Worm (Caenorhabditis elegans) whole organism, young adult: ENCODE results near the gene Y58A7A.2.
A peak's percentile ranks its signal among the peaks of the same experiment; 100 is the strongest.

Experiments used
- B0019.2 ChIP-seq: fragments of 200-800 bp; sonication (Bioruptor generic); conservative IDR thresholded peaks from 2 replicates; pipeline ENCODE4 v1.3.6; 2022; ENCODE audit warnings: missing genetic modification reagents, missing genetic modification characterization, missing compliant biosample characterization
- B0035.1 ChIP-seq: sonication (generic microtip); optimal IDR thresholded peaks from 2 replicates; lab custom pipeline; 2016; ENCODE audit warnings: missing genetic modification characterization, mild to moderate bottlenecking, missing compliant biosample characterization, missing genotype, missing genetic modification reagents
- B0336.3 ChIP-seq: fragments of 200-800 bp; sonication (Bioruptor generic); IDR thresholded peaks from 2 replicates; pipeline ENCODE4 v1.3.6; 2022; ENCODE audit warnings: missing genetic modification characterization, missing compliant biosample characterization
- C17E4.6 ChIP-seq: fragments of 200-800 bp; sonication (Bioruptor generic); IDR thresholded peaks from 2 replicates; pipeline ENCODE4 v1.3.6; 2022; ENCODE audit warnings: missing genetic modification reagents, missing genetic modification characterization, missing compliant biosample characterization
- F10E7.11 ChIP-seq: sonication (generic microtip); optimal IDR thresholded peaks from 2 replicates; lab custom pipeline; 2017; ENCODE audit warnings: mild to moderate bottlenecking, missing genetic modification characterization, moderate library complexity, missing compliant biosample characterization
- F37B4.10 ChIP-seq: fragments of 200-800 bp; sonication (Bioruptor generic); IDR thresholded peaks from 2 replicates; pipeline ENCODE4 v1.3.6; 2022; ENCODE audit warnings: missing genetic modification characterization, missing compliant biosample characterization
- F49E8.2 ChIP-seq: sonication (generic microtip); optimal IDR thresholded peaks from 3 replicates; lab custom pipeline; 2017; ENCODE audit warnings: missing genetic modification characterization, mild to moderate bottlenecking, missing compliant biosample characterization, antibody characterized with exemption, moderate library complexity; ENCODE audit not compliant: insufficient read depth
- F57A8.1 ChIP-seq: fragments of 200-800 bp; sonication (Bioruptor generic); optimal IDR thresholded peaks from 2 replicates; lab custom pipeline; 2018; ENCODE audit warnings: mild to moderate bottlenecking, missing genetic modification characterization, moderate library complexity, missing compliant biosample characterization
- K11D2.4 ChIP-seq: fragments of 200-800 bp; sonication (Bioruptor generic); IDR thresholded peaks from 2 replicates; pipeline ENCODE4 v1.3.6; 2022; ENCODE audit warnings: missing genetic modification reagents, missing genetic modification characterization, missing compliant biosample characterization
- K12H6.12 ChIP-seq: fragments of 200-800 bp; sonication (Bioruptor generic); optimal IDR thresholded peaks from 2 replicates; lab custom pipeline; 2018; ENCODE audit warnings: mild to moderate bottlenecking, missing genetic modification characterization, missing compliant biosample characterization
- Y95B8A.8 ChIP-seq: fragments of 200-800 bp; sonication (Bioruptor generic); IDR thresholded peaks from 2 replicates; pipeline ENCODE4 v1.3.6; 2022; ENCODE audit warnings: missing genetic modification reagents, missing genetic modification characterization, missing compliant biosample characterization
- attf-5 ChIP-seq: fragments of 200-800 bp; sonication (Bioruptor generic); optimal IDR thresholded peaks from 2 replicates; lab custom pipeline; 2018; ENCODE audit warnings: mild to moderate bottlenecking, missing genetic modification characterization, missing compliant biosample characterization
- cebp-1 ChIP-seq, 2 experiments: fragments of 200-800 bp in 1 of 2; sonication (Bioruptor generic) in 1 of 2; sonication (generic microtip) in 1 of 2; IDR thresholded peaks in 1 of 2; optimal IDR thresholded peaks in 1 of 2; 2 replicates each; pipeline versions ENCODE4 v1.3.6 to Lab custom; 2017 to 2022; ENCODE audit warnings: missing compliant biosample characterization in 2 of 2, missing genetic modification characterization in 2 of 2, mild to moderate bottlenecking in 1 of 2, missing genetic modification reagents in 1 of 2, moderate library complexity in 1 of 2
- cebp-2 ChIP-seq: fragments of 200-800 bp; sonication (Bioruptor generic); IDR thresholded peaks from 2 replicates; pipeline ENCODE4 v1.3.6; 2022; ENCODE audit warnings: missing genetic modification characterization, missing compliant biosample characterization
- ceh-100 ChIP-seq: fragments of 200-800 bp; sonication (Bioruptor generic); IDR thresholded peaks from 2 replicates; pipeline ENCODE4 v1.3.6; 2022; ENCODE audit warnings: missing genetic modification reagents, missing genetic modification characterization, missing compliant biosample characterization
- ceh-58 ChIP-seq: fragments of 200-800 bp; sonication (Bioruptor generic); IDR thresholded peaks from 2 replicates; pipeline ENCODE4 v1.3.6; 2022; ENCODE audit warnings: missing genetic modification characterization, missing compliant biosample characterization
- dox-1 ChIP-seq: fragments of 200-800 bp; sonication (Bioruptor generic); IDR thresholded peaks from 2 replicates; pipeline ENCODE4 v1.3.6; 2022; ENCODE audit warnings: missing genetic modification reagents, missing genetic modification characterization, missing compliant biosample characterization
- him-1 ChIP-seq: sonication (generic microtip); optimal IDR thresholded peaks from 2 replicates; lab custom pipeline; 2016; ENCODE audit warnings: missing genotype, missing genetic modification reagents, missing genetic modification characterization, missing compliant biosample characterization
- hmg-1.2 ChIP-seq: fragments of 200-800 bp; sonication (Bioruptor generic); IDR thresholded peaks from 2 replicates; pipeline ENCODE4 v1.3.6; 2022; ENCODE audit warnings: missing genetic modification reagents, missing genetic modification characterization, missing compliant biosample characterization
- hmg-20 ChIP-seq: fragments of 200-800 bp; sonication (Bioruptor generic); IDR thresholded peaks from 2 replicates; pipeline ENCODE4 v1.3.6; 2022; ENCODE audit warnings: missing genetic modification reagents, missing genetic modification characterization, missing compliant biosample characterization
- hsf-1 ChIP-seq: fragments of 200-800 bp; sonication (Bioruptor generic); IDR thresholded peaks from 2 replicates; pipeline ENCODE4 v1.3.6; 2022; ENCODE audit warnings: missing genetic modification reagents, missing genetic modification characterization, missing compliant biosample characterization
- let-526 ChIP-seq: fragments of 200-800 bp; sonication (Bioruptor generic); IDR thresholded peaks from 2 replicates; pipeline ENCODE4 v1.3.6; 2022; ENCODE audit warnings: missing genetic modification reagents, missing genetic modification characterization, missing compliant biosample characterization
- lir-1 ChIP-seq: fragments of 200-800 bp; sonication (Bioruptor generic); conservative IDR thresholded peaks from 2 replicates; pipeline ENCODE4 v1.3.6; 2022; ENCODE audit warnings: missing genetic modification reagents, missing genetic modification characterization, missing compliant biosample characterization
- lsy-27 ChIP-seq: sonication (generic microtip); optimal IDR thresholded peaks from 2 replicates; lab custom pipeline; 2017; ENCODE audit warnings: missing genetic modification characterization, mild to moderate bottlenecking, missing compliant biosample characterization, antibody characterized with exemption, missing genotype, borderline replicate concordance; ENCODE audit not compliant: insufficient read depth
- madf-3 ChIP-seq: fragments of 200-800 bp; sonication (Bioruptor generic); IDR thresholded peaks from 2 replicates; pipeline ENCODE4 v1.3.6; 2022; ENCODE audit warnings: missing genetic modification reagents, missing genetic modification characterization, missing compliant biosample characterization
- madf-8 ChIP-seq: fragments of 200-800 bp; sonication (Bioruptor generic); conservative IDR thresholded peaks from 2 replicates; pipeline ENCODE4 v1.3.6; 2022; ENCODE audit warnings: missing genetic modification reagents, missing genetic modification characterization, missing compliant biosample characterization
- mes-4 ChIP-seq: sonication (generic microtip); optimal IDR thresholded peaks from 2 replicates; lab custom pipeline; 2016; ENCODE audit warnings: missing genotype, missing genetic modification characterization, missing compliant biosample characterization
- nhr-80 ChIP-seq: sonication (generic microtip); optimal IDR thresholded peaks from 2 replicates; lab custom pipeline; 2016; ENCODE audit warnings: missing genetic modification characterization, missing compliant biosample characterization
- rcor-1 ChIP-seq: fragments of 200-800 bp; sonication (Bioruptor generic); IDR thresholded peaks from 2 replicates; pipeline ENCODE4 v1.3.6; 2022; ENCODE audit warnings: missing genetic modification reagents, missing genetic modification characterization, missing compliant biosample characterization
- snpc-1.1 ChIP-seq: sonication (generic microtip); optimal IDR thresholded peaks from 2 replicates; lab custom pipeline; 2017; ENCODE audit warnings: missing genetic modification characterization, mild to moderate bottlenecking, missing compliant biosample characterization, antibody characterized with exemption, moderate library complexity, missing genotype, missing genetic modification reagents; ENCODE audit not compliant: insufficient read depth
- snpc-1.3 ChIP-seq: sonication (generic microtip); optimal IDR thresholded peaks from 2 replicates; lab custom pipeline; 2017; ENCODE audit warnings: missing genetic modification characterization, mild to moderate bottlenecking, missing compliant biosample characterization, antibody characterized with exemption, moderate library complexity, missing genotype, missing genetic modification reagents; ENCODE audit not compliant: insufficient read depth
- snpc-3.4 ChIP-seq: sonication (generic microtip); optimal IDR thresholded peaks from 2 replicates; lab custom pipeline; 2017; ENCODE audit warnings: missing genetic modification characterization, mild to moderate bottlenecking, missing compliant biosample characterization, antibody characterized with exemption, moderate library complexity, missing genotype, missing genetic modification reagents
- somi-1 ChIP-seq: fragments of 200-800 bp; sonication (Bioruptor generic); optimal IDR thresholded peaks from 2 replicates; lab custom pipeline; 2018; ENCODE audit warnings: mild to moderate bottlenecking, missing genetic modification characterization, missing compliant biosample characterization
- tbp1 ChIP-seq: fragments of 200-800 bp; sonication (Bioruptor generic); optimal IDR thresholded peaks from 2 replicates; lab custom pipeline; 2018; ENCODE audit warnings: mild to moderate bottlenecking, missing genetic modification characterization, missing compliant biosample characterization
- unc-130 ChIP-seq: sonication (generic microtip); optimal IDR thresholded peaks from 2 replicates; lab custom pipeline; 2016; ENCODE audit warnings: missing genetic modification reagents, missing genetic modification characterization, missing compliant biosample characterization
- zim-3 ChIP-seq: sonication (generic microtip); optimal IDR thresholded peaks from 2 replicates; lab custom pipeline; 2017; ENCODE audit warnings: mild to moderate bottlenecking, missing genetic modification characterization, moderate library complexity, missing compliant biosample characterization
- ztf-28 ChIP-seq: fragments of 200-800 bp; sonication (Bioruptor generic); IDR thresholded peaks from 2 replicates; pipeline ENCODE4 v1.3.6; 2022; ENCODE audit warnings: missing genetic modification reagents, missing genetic modification characterization, missing compliant biosample characterization

Gene Y58A7A.2

ce11 chrV:5033099-5033498 lies 38.9 kb downstream of the Y58A7A.2 start, which contains the start of gene K11D12.13:
Gene K11D12.13 (plus strand): TSS chrV:5033399.
- TF ChIP-seq B0336.3 (GFP tag; lab: Robert Waterston, UW) (no peak), ceh-100 (GFP tag; lab: Robert Waterston, UW) (no peak), ztf-28 (no peak), F10E7.11 (tag; lab: Kevin White, UChicago) (no peak), B0035.1 (no peak)

DNA sequence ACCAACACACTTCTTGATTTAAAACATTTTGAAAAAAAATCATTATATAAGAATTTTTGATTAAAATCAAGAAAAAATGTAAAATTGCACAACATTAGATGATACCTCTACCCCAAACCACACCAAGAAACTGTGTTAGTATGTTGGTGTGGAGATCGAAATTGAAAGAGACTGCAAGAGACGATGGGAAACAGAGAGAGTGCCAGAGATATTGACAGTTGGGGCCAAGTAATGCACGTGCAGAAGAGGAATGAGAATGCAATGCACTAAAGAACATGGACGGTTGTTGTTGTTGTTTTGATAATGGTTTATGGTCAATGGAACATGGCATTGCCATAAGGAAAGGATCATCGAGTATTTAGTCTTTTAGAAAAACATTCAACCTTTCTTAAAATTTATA lies 39.8 kb downstream of the Y58A7A.2 start:
- no peak for TF ChIP-seq F57A8.1 (GFP tag; lab: Kevin White, UChicago)
- no peak for TF ChIP-seq attf-5 (GFP tag; lab: Kevin White, UChicago)
- no peak for TF ChIP-seq snpc-1.1
- no peak for TF ChIP-seq F49E8.2
- no peak for TF ChIP-seq lir-1 (GFP tag; lab: Robert Waterston, UW)
- no peak for TF ChIP-seq madf-3 (GFP tag; lab: Robert Waterston, UW)
- peak; percentile 17 for TF ChIP-seq somi-1 (GFP tag; lab: Kevin White, UChicago)
- TF ChIP-seq hmg-1.2 = peak; percentile 63; the same call in 1 of the 2 replicates
- peak; percentile 35 for TF ChIP-seq nhr-80 (tag; lab: Kevin White, UChicago)
- TF ChIP-seq cebp-1 (GFP tag; IDR thresholded peaks at IDR 0.05; lab: Robert Waterston, UW) = no peak
- peak; percentile 34 for TF ChIP-seq cebp-1 (tag; optimal IDR thresholded peaks at IDR 0.05; lab: Kevin White, UChicago)
- TF ChIP-seq rcor-1 = no peak
- no peak for TF ChIP-seq tbp1
- 0 out of 2 replicates have a peak, but pooled peaks have one; percentile 55 for TF ChIP-seq let-526 (GFP tag; lab: Robert Waterston, UW)
- TF ChIP-seq, all 124 proteins: peak for 5

DNA sequence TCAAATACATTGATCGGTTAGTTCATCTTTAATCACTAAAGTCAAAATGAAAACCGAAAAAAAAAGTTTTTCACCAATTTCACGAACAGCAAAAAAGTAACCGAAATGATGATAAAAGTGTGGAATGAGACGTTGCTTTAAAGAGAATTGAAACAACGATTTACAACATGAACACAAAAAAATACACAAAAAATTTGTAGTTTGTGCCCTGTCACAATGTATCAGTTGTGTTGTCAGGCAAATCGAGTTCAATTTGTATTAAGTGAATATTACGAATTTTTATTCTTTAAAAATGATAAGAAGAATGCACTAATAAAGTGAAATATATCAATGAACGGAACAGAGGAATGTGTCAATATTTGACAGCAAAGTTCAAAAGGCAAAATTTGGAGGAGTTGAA lies 40.2 kb downstream of the Y58A7A.2 start:
- TF ChIP-seq F37B4.10 (GFP tag; lab: Robert Waterston, UW) (no peak), hmg-20 (GFP tag; lab: Robert Waterston, UW) (no peak), hsf-1 (GFP tag; lab: Robert Waterston, UW) (no peak), cebp-2 (GFP tag; lab: Robert Waterston, UW) (no peak), mes-4 (tag; lab: Kevin White, UChicago) (no peak), Y95B8A.8 (GFP tag; lab: Robert Waterston, UW) (no peak), ceh-58 (GFP tag; lab: Robert Waterston, UW) (no peak), unc-130 (no peak), B0019.2 (no peak), snpc-1.3 (no peak)

DNA sequence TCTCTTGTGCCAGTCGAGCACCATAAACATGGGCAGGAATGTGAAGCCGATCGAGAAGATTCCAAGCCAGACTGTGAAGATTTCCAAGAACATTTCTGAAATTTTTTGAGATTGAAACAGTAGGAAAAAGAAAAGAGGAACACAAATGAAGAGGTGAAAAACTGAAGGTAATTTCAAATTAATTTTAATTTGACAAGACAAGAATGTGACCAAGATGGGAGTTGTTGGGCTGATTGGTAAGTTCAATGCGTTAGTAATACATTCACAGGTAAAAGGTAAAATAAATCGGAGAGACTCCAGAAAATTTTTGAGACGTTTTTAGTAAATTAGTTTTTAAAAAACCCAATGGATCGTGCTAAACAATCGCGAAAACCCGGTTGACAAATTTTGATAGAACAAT lies 41.3 kb downstream of the Y58A7A.2 start, which contains the start of gene swt-7:
Gene swt-7 (minus strand): TSS at position 101 of the 400 bp plus-strand sequence.
- TF ChIP-seq zim-3 (tag; lab: Kevin White, UChicago) = no peak
- no peak for TF ChIP-seq F10E7.11 (tag; lab: Kevin White, UChicago)
- no peak for TF ChIP-seq madf-8
- TF ChIP-seq snpc-3.4 (tag; lab: Kevin White, UChicago) = no peak
- TF ChIP-seq lir-1 (GFP tag; lab: Robert Waterston, UW) = no peak
- TF ChIP-seq lsy-27 = no peak
- TF ChIP-seq B0019.2 = no peak
- no peak for TF ChIP-seq dox-1
- TF ChIP-seq F57A8.1 (GFP tag; lab: Kevin White, UChicago) = no peak
- TF ChIP-seq ceh-58 (GFP tag; lab: Robert Waterston, UW) = no peak
- TF ChIP-seq hsf-1 (GFP tag; lab: Robert Waterston, UW) = no peak
- TF ChIP-seq C17E4.6 = no peak
- TF ChIP-seq K12H6.12 (tag; lab: Kevin White, UChicago) = no peak
- no peak for TF ChIP-seq him-1 (tag; lab: Kevin White, UChicago)
- no peak for TF ChIP-seq K11D2.4
